Comparison of ENCODE assay signal across 5 worm cellular contexts in the genomic region with DNA sequence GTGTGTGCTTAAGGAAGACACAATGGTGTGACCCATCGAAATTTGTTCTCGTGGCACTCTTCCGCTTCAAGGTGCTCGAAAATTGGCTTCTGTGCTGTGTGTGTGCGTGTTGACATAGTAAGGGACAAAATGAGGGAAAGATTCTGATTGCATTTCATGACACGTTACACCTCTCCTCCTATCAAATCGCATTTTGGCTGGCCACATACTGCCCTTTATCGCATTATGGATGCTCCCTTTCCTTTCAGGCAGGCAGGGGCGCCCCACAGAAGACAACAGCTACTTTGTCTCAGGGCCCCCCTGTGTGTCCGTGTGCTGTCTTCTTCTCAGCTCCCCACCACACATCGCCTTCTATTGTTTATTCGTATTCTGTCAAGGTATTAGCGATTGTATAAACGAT.
TF ChIP-seq lines count a peak whose summit lies in the region.

No protein-coding gene starts in this region.

TF ChIP-seq in whole organism, L1 larva, 84 proteins besides CTCF, POLR2A, EP300 and RAD21 (continues in another document):
- TF ChIP-seq efl-1 (optimal IDR thresholded peaks at IDR 0.05; lab: Kevin White, UChicago) (no peak), efl-1 (GFP tag; optimal IDR thresholded peaks at IDR 0.05 in 1 of 2; lab: Kevin White, UChicago) (peak in 1 of 2 experiments; percentile 44), snu-23 (GFP tag; optimal IDR thresholded peaks at IDR 0.05; lab: Kevin White, UChicago) (no peak), isw-1 (GFP tag; IDR thresholded peaks at IDR 0.05; lab: Robert Waterston, UW) (no peak), hlh-4 (tag; optimal IDR thresholded peaks at IDR 0.05; lab: Kevin White, UChicago) (no peak), lin-14 (GFP tag; optimal IDR thresholded peaks at IDR 0.05; lab: Kevin White, UChicago) (peak; percentile 41), fos-1 (tag; optimal IDR thresholded peaks at IDR 0.05; lab: Kevin White, UChicago) (no peak), sptf-1 (tag; optimal IDR thresholded peaks at IDR 0.05; lab: Kevin White, UChicago) (no peak), nhr-76 (tag; optimal IDR thresholded peaks at IDR 0.05; lab: Kevin White, UChicago) (no peak), unc-86 (tag; optimal IDR thresholded peaks at IDR 0.05; lab: Kevin White, UChicago) (no peak), fkh-10 (GFP tag; optimal IDR thresholded peaks at IDR 0.05; lab: Kevin White, UChicago) (peak; percentile 49), ztf-11 (tag; optimal IDR thresholded peaks at IDR 0.05; lab: Kevin White, UChicago) (no peak), nhr-47 (tag; optimal IDR thresholded peaks at IDR 0.05; lab: Kevin White, UChicago) (no peak), mab-9 (GFP tag; IDR thresholded peaks at IDR 0.05; lab: Robert Waterston, UW) (no peak), fkh-8 (tag; optimal IDR thresholded peaks at IDR 0.05; lab: Kevin White, UChicago) (no peak), ceh-88 (GFP tag; IDR thresholded peaks at IDR 0.05; lab: Robert Waterston, UW) (no peak), nhr-28 (tag; optimal IDR thresholded peaks at IDR 0.05; lab: Kevin White, UChicago) (no peak), ces-1 (GFP tag; optimal IDR thresholded peaks at IDR 0.05; lab: Kevin White, UChicago) (peak; percentile 9)

TF ChIP-seq in whole organism, L3 larva, 47 proteins besides CTCF, POLR2A, EP300 and RAD21:
- TF ChIP-seq fkh-10 (GFP tag; optimal IDR thresholded peaks at IDR 0.05; lab: Kevin White, UChicago), result peak; percentile 27
- no peak for TF ChIP-seq elt-2 (tag; optimal IDR thresholded peaks at IDR 0.05; lab: Kevin White, UChicago)

TF ChIP-seq in whole organism, late embryonic, 69 proteins besides CTCF, POLR2A, EP300 and RAD21:
- TF ChIP-seq nhr-232 (tag; optimal IDR thresholded peaks at IDR 0.05; lab: Kevin White, UChicago) (no peak), pax-1 (tag; optimal IDR thresholded peaks at IDR 0.05; lab: Kevin White, UChicago) (no peak), pha-2 (tag; optimal IDR thresholded peaks at IDR 0.05; lab: Kevin White, UChicago) (no peak), ama-1 (optimal IDR thresholded peaks at IDR 0.05; lab: Kevin White, UChicago) (no peak), sdc-2 (tag; optimal IDR thresholded peaks at IDR 0.05; lab: Kevin White, UChicago) (no peak), che-1 (tag; optimal IDR thresholded peaks at IDR 0.05; lab: Kevin White, UChicago) (no peak), ceh-34 (tag; optimal IDR thresholded peaks at IDR 0.05; lab: Kevin White, UChicago) (peak; percentile 1), unc-42 (tag; optimal IDR thresholded peaks at IDR 0.05; lab: Kevin White, UChicago) (peak; percentile 91), elt-4 (tag; optimal IDR thresholded peaks at IDR 0.05; lab: Kevin White, UChicago) (peak; percentile 12)

TF ChIP-seq in whole organism, mixed stage, embryonic, 35 proteins besides CTCF, POLR2A, EP300 and RAD21:
- TF ChIP-seq ces-1 (GFP tag; optimal IDR thresholded peaks at IDR 0.05; lab: Kevin White, UChicago) (peak; percentile 86), elt-1 (tag; optimal IDR thresholded peaks at IDR 0.05; lab: Kevin White, UChicago; ENCODE audit: borderline replicate concordance, insufficient read depth) (no peak)

TF ChIP-seq in whole organism, young adult, 124 proteins besides CTCF, POLR2A, EP300 and RAD21:
- TF ChIP-seq zfh-2 (GFP tag; conservative IDR thresholded peaks at IDR 0.05; lab: Robert Waterston, UW) (peak; percentile 40; the same call in 1 of the 2 replicates), die-1 (tag; optimal IDR thresholded peaks at IDR 0.05; lab: Kevin White, UChicago) (no peak), rcor-1 (GFP tag; IDR thresholded peaks at IDR 0.05; lab: Robert Waterston, UW) (no peak), unc-62 (GFP tag; optimal IDR thresholded peaks at IDR 0.05; lab: Kevin White, UChicago) (no peak), madf-3 (GFP tag; IDR thresholded peaks at IDR 0.05; lab: Robert Waterston, UW) (0 out of 2 replicates have a peak, but pooled peaks have one; percentile 19), ceh-58 (GFP tag; IDR thresholded peaks at IDR 0.05; lab: Robert Waterston, UW) (no peak), hsf-1 (GFP tag; IDR thresholded peaks at IDR 0.05; lab: Robert Waterston, UW) (no peak)
